Worm (Caenorhabditis elegans) whole organism, early embryonic: ENCODE data around the gene Y43F8C.17.

Source experiments
- B0310.2 ChIP-seq: sonication (generic microtip); optimal IDR thresholded peaks from 2 replicates; lab custom pipeline; 2016; ENCODE audit warnings: mild to moderate bottlenecking, missing genetic modification characterization, missing compliant biosample characterization
- F13C5.2 ChIP-seq: sonication (generic microtip); optimal IDR thresholded peaks from 2 replicates; lab custom pipeline; 2017; ENCODE audit warnings: mild to moderate bottlenecking, missing genetic modification characterization, inconsistent platforms, missing compliant biosample characterization
- aly-1 ChIP-seq: sonication (generic microtip); optimal IDR thresholded peaks from 2 replicates; lab custom pipeline; 2016; ENCODE audit warnings: missing genetic modification characterization, missing compliant biosample characterization
- ama-1 ChIP-seq: fragments of 150-350 bp; optimal IDR thresholded peaks from 2 replicates; lab custom pipeline; 2014
- ceh-13 ChIP-seq: fragments of 200-800 bp; sonication (Bioruptor generic); optimal IDR thresholded peaks from 2 replicates; lab custom pipeline; 2018; ENCODE audit warnings: mild to moderate bottlenecking, missing genetic modification characterization, missing compliant biosample characterization
- ceh-36 ChIP-seq: sonication (generic microtip); optimal IDR thresholded peaks from 2 replicates; lab custom pipeline; 2016; ENCODE audit warnings: missing genetic modification characterization, inconsistent platforms, missing compliant biosample characterization
- flt-1 ChIP-seq: fragments of 200-800 bp; sonication (Bioruptor generic); IDR thresholded peaks from 2 replicates; pipeline ENCODE4 v1.3.6; 2022; ENCODE audit warnings: missing genetic modification characterization, missing compliant biosample characterization
- hmbx-1 ChIP-seq: sonication (generic microtip); optimal IDR thresholded peaks from 2 replicates; lab custom pipeline; 2016; ENCODE audit warnings: mild to moderate bottlenecking, missing genetic modification characterization, missing compliant biosample characterization
- hnd-1 ChIP-seq: sonication (generic microtip); optimal IDR thresholded peaks from 2 replicates; lab custom pipeline; 2016; ENCODE audit warnings: missing genetic modification characterization, missing compliant biosample characterization
- pes-1 ChIP-seq: fragments of 200-800 bp; sonication (Bioruptor generic); IDR thresholded peaks from 2 replicates; pipeline ENCODE4 v1.3.6; 2022; ENCODE audit warnings: missing genetic modification reagents, missing genetic modification characterization, missing compliant biosample characterization
- scrt-1 ChIP-seq: fragments of 200-800 bp; sonication (Bioruptor generic); IDR thresholded peaks from 2 replicates; pipeline ENCODE4 v1.3.6; 2022; ENCODE audit warnings: missing genetic modification characterization, missing compliant biosample characterization
- tbx-11 ChIP-seq: fragments of 200-800 bp; sonication (Bioruptor generic); IDR thresholded peaks from 2 replicates; pipeline ENCODE4 v1.3.6; 2022; ENCODE audit warnings: missing genetic modification characterization, missing compliant biosample characterization

ce11 chrV:19666308-19666707 is 49.6 kb upstream of the Y43F8C.17 start:
- no peak for TF ChIP-seq tbx-11 (GFP tag; lab: Robert Waterston, UW)
- no peak for TF ChIP-seq aly-1
- TF ChIP-seq ama-1 (lab: Kevin White, UChicago) = no peak
- no peak for TF ChIP-seq F13C5.2 (tag; lab: Kevin White, UChicago)
- no peak for TF ChIP-seq pes-1
- TF ChIP-seq ceh-13 = no peak
- TF ChIP-seq hnd-1 (tag; lab: Kevin White, UChicago) = no peak
- TF ChIP-seq B0310.2 (tag; lab: Kevin White, UChicago) = no peak
- TF ChIP-seq flt-1 = no peak
- no peak for TF ChIP-seq ceh-36 (tag; lab: Kevin White, UChicago)
- no peak for TF ChIP-seq scrt-1
- TF ChIP-seq hmbx-1 (tag; lab: Kevin White, UChicago) = no peak
